Worm (Caenorhabditis elegans) whole organism, L3 larva: ENCODE results near the gene rde-11.

Source experiments
- egl-27 ChIP-seq: sonication (generic microtip); optimal IDR thresholded peaks from 4 replicates; lab custom pipeline; 2017; ENCODE audit warnings: missing biosample characterization, missing genetic modification reagents, missing genetic modification characterization
- elt-2 ChIP-seq: sonication (generic microtip); optimal IDR thresholded peaks from 2 replicates; lab custom pipeline; 2016; ENCODE audit warnings: missing genetic modification reagents, mild to moderate bottlenecking, missing genetic modification characterization, missing compliant biosample characterization
- fkh-10 ChIP-seq: sonication (generic microtip); optimal IDR thresholded peaks from 2 replicates; lab custom pipeline; 2017; ENCODE audit warnings: missing biosample characterization, missing genetic modification reagents, missing genetic modification characterization
- fos-1 ChIP-seq: fragments of 150-350 bp; optimal IDR thresholded peaks from 2 replicates; lab custom pipeline; 2014; ENCODE audit warnings: missing biosample characterization, missing genetic modification characterization
- nhr-237 ChIP-seq: fragments of 150-350 bp; optimal IDR thresholded peaks from 2 replicates; lab custom pipeline; 2014; ENCODE audit warnings: missing biosample characterization, missing genetic modification characterization
- nhr-67 ChIP-seq: fragments of 150-350 bp; optimal IDR thresholded peaks from 2 replicates; lab custom pipeline; 2014; ENCODE audit warnings: missing biosample characterization, missing genetic modification characterization
- nhr-77 ChIP-seq: fragments of 150-350 bp; optimal IDR thresholded peaks from 2 replicates; lab custom pipeline; 2014; ENCODE audit warnings: missing biosample characterization, missing genetic modification characterization
- pha-4 ChIP-seq: fragments of 150-350 bp; optimal IDR thresholded peaks from 2 replicates; lab custom pipeline; 2014; ENCODE audit warnings: missing biosample characterization, missing genetic modification reagents, missing genetic modification characterization
- pqm-1 ChIP-seq: fragments of 150-350 bp; optimal IDR thresholded peaks from 2 replicates; lab custom pipeline; 2017; ENCODE audit warnings: missing biosample characterization, missing genetic modification characterization, inconsistent platforms
- zag-1 ChIP-seq: fragments of 150-350 bp; optimal IDR thresholded peaks from 2 replicates; lab custom pipeline; 2014; ENCODE audit warnings: missing biosample characterization, missing genetic modification characterization
- ztf-11 ChIP-seq: fragments of 150-350 bp; optimal IDR thresholded peaks from 2 replicates; lab custom pipeline; 2014; ENCODE audit warnings: missing biosample characterization, missing genetic modification characterization

- no peak for TF ChIP-seq nhr-67 (tag; lab: Kevin White, UChicago)
- TF ChIP-seq fos-1 (tag; lab: Kevin White, UChicago): no peak
- no peak for TF ChIP-seq nhr-77 (tag; lab: Kevin White, UChicago)
- no peak for TF ChIP-seq egl-27 (tag; lab: Kevin White, UChicago)
- no peak for TF ChIP-seq zag-1
- no peak for TF ChIP-seq elt-2 (tag; lab: Kevin White, UChicago)
- TF ChIP-seq nhr-237 (tag; lab: Kevin White, UChicago): no peak
- TF ChIP-seq pha-4 (tag; lab: Kevin White, UChicago): no peak
- TF ChIP-seq fkh-10: no peak
- TF ChIP-seq pqm-1 (tag; lab: Kevin White, UChicago): no peak
- TF ChIP-seq ztf-11 (tag; lab: Kevin White, UChicago): no peak
These were observed 21.0 kb downstream of the rde-11 start for ce11 chrIV:13125999-13126398.
